Fruit fly (Drosophila melanogaster) whole organism, embryonic: ENCODE results near the gene Sfxn2.

Experiments used
- Adf1 ChIP-seq: fragments of 200-800 bp; sonication (Bioruptor generic); IDR thresholded peaks from 2 replicates; pipeline ENCODE4 v1.3.6; 2022; ENCODE audit warnings: missing biosample characterization, missing genetic modification characterization
- Blimp-1 ChIP-seq: fragments of 200-800 bp; sonication (Bioruptor generic); optimal IDR thresholded peaks from 3 replicates; lab custom pipeline; 2018; ENCODE audit warnings: missing biosample characterization, missing genetic modification characterization, mild to moderate bottlenecking, moderate library complexity, missing genetic modification reagents
- CG10462 ChIP-seq: fragments of 200-800 bp; sonication (Bioruptor generic); optimal IDR thresholded peaks from 2 replicates; lab custom pipeline; 2016; ENCODE audit warnings: missing biosample characterization, missing genetic modification characterization
- CG11247 ChIP-seq: fragments of 200-800 bp; sonication (Bioruptor generic); IDR thresholded peaks from 2 replicates; pipeline ENCODE4 v1.3.6; 2022; ENCODE audit warnings: missing biosample characterization, missing genetic modification characterization
- CG12155 ChIP-seq: fragments of 200-800 bp; sonication (Bioruptor generic); optimal IDR thresholded peaks from 3 replicates; lab custom pipeline; 2016; ENCODE audit warnings: missing biosample characterization, missing genetic modification characterization
- CG12659 ChIP-seq: fragments of 200-800 bp; sonication (Bioruptor generic); optimal IDR thresholded peaks from 3 replicates; lab custom pipeline; 2017; ENCODE audit warnings: mild to moderate bottlenecking, missing biosample characterization, missing genetic modification reagents, missing genetic modification characterization
- CG12942 ChIP-seq: fragments of 200-800 bp; sonication (Bioruptor generic); optimal IDR thresholded peaks from 3 replicates; lab custom pipeline; 2016; ENCODE audit warnings: missing biosample characterization, missing genetic modification characterization
- CG17361 ChIP-seq: fragments of 200-800 bp; sonication (Bioruptor generic); IDR thresholded peaks from 3 replicates; pipeline ENCODE4 v1.3.6; 2022; ENCODE audit warnings: missing biosample characterization, missing genetic modification characterization
- CG17612 ChIP-seq: fragments of 200-800 bp; sonication (Bioruptor generic); IDR thresholded peaks from 2 replicates; pipeline ENCODE4 v1.3.6; 2022; ENCODE audit warnings: missing biosample characterization, missing genetic modification characterization
- CG17829 ChIP-seq: fragments of 200-800 bp; optimal IDR thresholded peaks from 2 replicates; lab custom pipeline; 2019; ENCODE audit warnings: missing biosample characterization, mild to moderate bottlenecking, missing genetic modification characterization, moderate library complexity
- CG33213 ChIP-seq: fragments of 200-800 bp; sonication (Bioruptor generic); optimal IDR thresholded peaks from 3 replicates; lab custom pipeline; 2016; ENCODE audit warnings: missing biosample characterization, missing genetic modification characterization
- CG33557 ChIP-seq: fragments of 200-800 bp; sonication (Bioruptor generic); optimal IDR thresholded peaks from 2 replicates; lab custom pipeline; 2019; ENCODE audit warnings: missing biosample characterization, mild to moderate bottlenecking, missing genetic modification characterization, moderate library complexity
- CG34422 ChIP-seq: fragments of 200-800 bp; sonication (Bioruptor generic); IDR thresholded peaks from 3 replicates; pipeline ENCODE4 v1.3.6; 2022; ENCODE audit warnings: missing biosample characterization, missing genetic modification characterization
- CG6254 ChIP-seq: fragments of 200-800 bp; sonication (Bioruptor generic); optimal IDR thresholded peaks from 3 replicates; lab custom pipeline; 2017; ENCODE audit warnings: mild to moderate bottlenecking, missing biosample characterization, missing genetic modification reagents, missing genetic modification characterization
- CG6654 ChIP-seq: fragments of 200-800 bp; sonication (Bioruptor generic); optimal IDR thresholded peaks from 2 replicates; lab custom pipeline; 2017; ENCODE audit warnings: missing biosample characterization, mild to moderate bottlenecking, missing genetic modification characterization
- CG7987 ChIP-seq: fragments of 200-800 bp; sonication (Bioruptor generic); optimal IDR thresholded peaks from 2 replicates; lab custom pipeline; 2018; ENCODE audit warnings: missing biosample characterization, mild to moderate bottlenecking, missing genetic modification characterization, moderate library complexity
- CG8290 ChIP-seq, 3 experiments: fragments of 200-800 bp; sonication (Bioruptor generic); optimal IDR thresholded peaks; 2 replicates each; lab custom pipeline; 2016 to 2019; ENCODE audit warnings: missing biosample characterization in 3 of 3, missing genetic modification characterization in 3 of 3, mild to moderate bottlenecking in 2 of 3, moderate library complexity in 1 of 3
- CG9797 ChIP-seq: fragments of 200-800 bp; sonication (Bioruptor generic); optimal IDR thresholded peaks from 3 replicates; lab custom pipeline; 2018; ENCODE audit warnings: missing biosample characterization, mild to moderate bottlenecking, missing genetic modification characterization
- Camta ChIP-seq: fragments of 200-800 bp; sonication (Bioruptor generic); optimal IDR thresholded peaks from 2 replicates; lab custom pipeline; 2016; ENCODE audit warnings: missing biosample characterization, missing genetic modification characterization
- CrebB ChIP-seq: fragments of 200-800 bp; sonication (Bioruptor generic); optimal IDR thresholded peaks from 3 replicates; lab custom pipeline; 2018; ENCODE audit warnings: missing biosample characterization, mild to moderate bottlenecking, missing genetic modification characterization
- Deaf1 ChIP-seq: fragments of 200-800 bp; optimal IDR thresholded peaks from 3 replicates; lab custom pipeline; 2019; ENCODE audit warnings: missing biosample characterization, mild to moderate bottlenecking, missing genetic modification characterization, moderate library complexity
- Ets97D ChIP-seq: fragments of 200-800 bp; sonication (Bioruptor generic); optimal IDR thresholded peaks from 3 replicates; lab custom pipeline; 2016; ENCODE audit warnings: missing biosample characterization, missing genetic modification characterization
- Fer2 ChIP-seq: fragments of 200-800 bp; sonication (Bioruptor generic); optimal IDR thresholded peaks from 2 replicates; lab custom pipeline; 2018; ENCODE audit warnings: missing biosample characterization, mild to moderate bottlenecking, missing genetic modification characterization, moderate library complexity
- Gsc ChIP-seq: fragments of 200-800 bp; sonication (Bioruptor generic); IDR thresholded peaks from 2 replicates; pipeline ENCODE4 v1.3.6; 2022; ENCODE audit warnings: missing biosample characterization, missing genetic modification characterization
- Gug ChIP-seq: fragments of 200-800 bp; sonication (Bioruptor generic); IDR thresholded peaks from 4 replicates; pipeline ENCODE4 v1.3.6; 2022; ENCODE audit warnings: missing biosample characterization, missing genetic modification characterization
- H15 ChIP-seq: fragments of 200-800 bp; sonication (Bioruptor generic); IDR thresholded peaks from 3 replicates; pipeline ENCODE4 v1.3.6; 2022; ENCODE audit warnings: missing biosample characterization, missing genetic modification characterization
- HmgZ ChIP-seq: fragments of 200-800 bp; sonication (Bioruptor generic); optimal IDR thresholded peaks from 2 replicates; lab custom pipeline; 2018; ENCODE audit warnings: missing biosample characterization, mild to moderate bottlenecking, missing genetic modification characterization
- Hmr ChIP-seq: fragments of 200-800 bp; sonication (Bioruptor generic); optimal IDR thresholded peaks from 3 replicates; lab custom pipeline; 2017; ENCODE audit warnings: mild to moderate bottlenecking, missing biosample characterization, missing genetic modification reagents, missing genetic modification characterization
- Hr39 ChIP-seq: fragments of >200 bp; optimal IDR thresholded peaks from 2 replicates; lab custom pipeline; 2017
- Lhr ChIP-seq: fragments of 200-800 bp; sonication (Bioruptor generic); optimal IDR thresholded peaks from 3 replicates; lab custom pipeline; 2017; ENCODE audit warnings: mild to moderate bottlenecking, missing biosample characterization, missing genetic modification reagents, missing genetic modification characterization
- Sox100B ChIP-seq: fragments of 200-800 bp; sonication (Bioruptor generic); optimal IDR thresholded peaks from 3 replicates; lab custom pipeline; 2018; ENCODE audit warnings: missing biosample characterization, mild to moderate bottlenecking, missing genetic modification characterization
- YL-1 ChIP-seq: fragments of 200-800 bp; sonication (Bioruptor generic); optimal IDR thresholded peaks from 3 replicates; lab custom pipeline; 2017; ENCODE audit warnings: missing biosample characterization, mild to moderate bottlenecking, missing genetic modification characterization
- bowl ChIP-seq: fragments of 200-800 bp; sonication (Bioruptor generic); IDR thresholded peaks from 2 replicates; pipeline ENCODE4 v1.3.6; 2022; ENCODE audit warnings: missing biosample characterization, missing genetic modification characterization
- btn ChIP-seq: fragments of 200-800 bp; sonication (Bioruptor generic); optimal IDR thresholded peaks from 2 replicates; lab custom pipeline; 2016; ENCODE audit warnings: missing biosample characterization, missing genetic modification characterization
- chif ChIP-seq, 2 experiments: fragments of 200-800 bp; sonication (Bioruptor generic); optimal IDR thresholded peaks; 3 replicates each; lab custom pipeline; 2016; ENCODE audit warnings: missing biosample characterization in 2 of 2, missing genetic modification characterization in 2 of 2
- corto ChIP-seq: fragments of 200-800 bp; sonication (Bioruptor generic); optimal IDR thresholded peaks from 2 replicates; lab custom pipeline; 2016; ENCODE audit warnings: missing biosample characterization, mild to moderate bottlenecking, missing genetic modification characterization, moderate library complexity
- fd102C ChIP-seq: fragments of 200-800 bp; sonication (Bioruptor generic); optimal IDR thresholded peaks from 2 replicates; lab custom pipeline; 2018; ENCODE audit warnings: missing biosample characterization, mild to moderate bottlenecking, missing genetic modification characterization, moderate library complexity
- gcm ChIP-seq: fragments of 200-800 bp; sonication (Bioruptor generic); optimal IDR thresholded peaks from 2 replicates; lab custom pipeline; 2019; ENCODE audit warnings: missing biosample characterization, mild to moderate bottlenecking, missing genetic modification characterization, moderate library complexity
- hbn ChIP-seq: fragments of 200-800 bp; sonication (Bioruptor generic); IDR thresholded peaks from 2 replicates; pipeline ENCODE4 v1.3.6; 2022; ENCODE audit warnings: missing biosample characterization, missing genetic modification characterization; ENCODE audit not compliant: partially characterized antibody
- hkb ChIP-seq, 2 experiments: fragments of 200-800 bp in 1 of 2; fragments of >200 bp in 1 of 2; sonication (Bioruptor generic) in 1 of 2; IDR thresholded peaks in 1 of 2; optimal IDR thresholded peaks in 1 of 2; 2 replicates each; pipeline versions ENCODE4 v1.3.6 to Lab custom; 2017 to 2022; ENCODE audit warnings: missing biosample characterization in 1 of 2, missing genetic modification characterization in 1 of 2
- ind ChIP-seq: fragments of 200-800 bp; sonication (Bioruptor generic); optimal IDR thresholded peaks from 3 replicates; lab custom pipeline; 2016; ENCODE audit warnings: missing biosample characterization, missing genetic modification characterization
- nerfin-2 ChIP-seq: fragments of 200-800 bp; sonication (Bioruptor generic); IDR thresholded peaks from 2 replicates; pipeline ENCODE4 v1.3.6; 2022; ENCODE audit warnings: missing biosample characterization, missing genetic modification characterization; ENCODE audit not compliant: partially characterized antibody
- p53 ChIP-seq: fragments of 200-800 bp; sonication (Bioruptor generic); optimal IDR thresholded peaks from 2 replicates; lab custom pipeline; 2016; ENCODE audit warnings: missing biosample characterization, missing genetic modification characterization
- peb ChIP-seq: fragments of 200-800 bp; sonication (Bioruptor generic); IDR thresholded peaks from 2 replicates; pipeline ENCODE4 v1.3.6; 2022; ENCODE audit warnings: missing biosample characterization, missing genetic modification characterization
- psq ChIP-seq: fragments of 200-800 bp; sonication (Bioruptor generic); optimal IDR thresholded peaks from 2 replicates; lab custom pipeline; 2017; ENCODE audit warnings: missing biosample characterization, missing genetic modification characterization
- pzg ChIP-seq: fragments of 200-800 bp; sonication (Bioruptor generic); optimal IDR thresholded peaks from 3 replicates; lab custom pipeline; 2018; ENCODE audit warnings: missing biosample characterization, mild to moderate bottlenecking, missing genetic modification characterization, moderate library complexity
- repo ChIP-seq: fragments of 200-800 bp; sonication (Bioruptor generic); optimal IDR thresholded peaks from 2 replicates; lab custom pipeline; 2016; ENCODE audit warnings: missing biosample characterization, missing genetic modification characterization
- ro ChIP-seq: fragments of 200-800 bp; sonication (Bioruptor generic); IDR thresholded peaks from 2 replicates; pipeline ENCODE4 v1.3.6; 2022; ENCODE audit warnings: missing biosample characterization, missing genetic modification characterization
- scrt ChIP-seq: fragments of 200-800 bp; sonication (Bioruptor generic); optimal IDR thresholded peaks from 2 replicates; lab custom pipeline; 2018; ENCODE audit warnings: missing biosample characterization, mild to moderate bottlenecking, missing genetic modification characterization, moderate library complexity
- tin ChIP-seq: fragments of 200-800 bp; sonication (Bioruptor generic); optimal IDR thresholded peaks from 3 replicates; lab custom pipeline; 2016; ENCODE audit warnings: missing biosample characterization, missing genetic modification characterization
- usp ChIP-seq: fragments of >200 bp; optimal IDR thresholded peaks from 2 replicates; lab custom pipeline; 2017; ENCODE audit warnings: missing biosample characterization, missing genetic modification characterization

Sfxn2 gene

DNA sequence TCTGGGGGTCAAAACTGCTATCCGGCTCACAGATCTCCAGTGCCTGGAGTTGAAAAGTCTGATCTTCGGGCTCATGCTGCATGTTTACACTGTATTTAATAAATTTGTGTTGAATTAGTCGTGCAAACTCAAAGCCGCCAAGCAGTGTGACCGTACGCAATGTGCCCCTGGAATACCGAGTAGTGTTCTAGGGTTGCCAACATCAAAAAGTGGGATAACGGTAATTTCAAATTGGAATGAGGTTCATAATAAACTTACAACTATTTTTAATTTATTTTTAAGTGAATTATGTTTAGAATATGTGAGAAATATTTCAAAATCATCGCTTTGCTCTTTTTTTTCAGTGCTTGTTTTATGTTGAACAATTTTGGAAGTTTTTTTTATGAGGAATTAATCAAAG, 37.2 kb downstream of the Sfxn2 start, which contains the start of gene Gem2 (continued):
- TF ChIP-seq peb = no peak
- TF ChIP-seq CG6254 (GFP tag; lab: Kevin White, UChicago) = no peak
- no peak for TF ChIP-seq Sox100B
- no peak for TF ChIP-seq ind
- TF ChIP-seq Gug (GFP tag; lab: Robert Waterston, UW) = no peak
- no peak for TF ChIP-seq ro (GFP tag; lab: Robert Waterston, UW)
- TF ChIP-seq Hmr (GFP tag; lab: Kevin White, UChicago) = no peak
- TF ChIP-seq CG9797 (GFP tag; lab: Kevin White, UChicago) = peak; percentile 77
- TF ChIP-seq fd102C (GFP tag; lab: Kevin White, UChicago) = no peak
- TF ChIP-seq HmgZ = peak; percentile 41
- TF ChIP-seq gcm (GFP tag; lab: Kevin White, UChicago) = no peak
- TF ChIP-seq btn (GFP tag; lab: Kevin White, UChicago) = no peak
- peak; percentile 21 for TF ChIP-seq CG33213 (GFP tag; lab: Kevin White, UChicago)
- peak; percentile 56 for TF ChIP-seq Ets97D
- TF ChIP-seq Hr39 = no peak
- TF ChIP-seq CG34422 (GFP tag; lab: Robert Waterston, UW) = no peak
- no peak for TF ChIP-seq CG33557 (GFP tag; lab: Kevin White, UChicago)
- no peak for TF ChIP-seq chif (GFP tag; optimal IDR thresholded peaks at IDR 0.05; lab: Kevin White, UChicago)
- no peak for TF ChIP-seq CG6654
- no peak for TF ChIP-seq psq (GFP tag; lab: Kevin White, UChicago)
- TF ChIP-seq Blimp-1 (GFP tag; lab: Kevin White, UChicago) = no peak
- peak; percentile 55 for TF ChIP-seq Lhr (GFP tag; lab: Kevin White, UChicago)
- no peak for TF ChIP-seq corto (GFP tag; lab: Kevin White, UChicago)
- TF ChIP-seq CG11247 (GFP tag; lab: Robert Waterston, UW) = no peak
- no peak for TF ChIP-seq Camta (GFP tag; lab: Kevin White, UChicago)
- peak; percentile 72 for TF ChIP-seq pzg
- TF ChIP-seq hkb (optimal IDR thresholded peaks at IDR 0.05; lab: Kevin White, UChicago) = no peak
- TF ChIP-seq hkb (GFP tag; IDR thresholded peaks at IDR 0.05; lab: Robert Waterston, UW) = no peak
- no peak for TF ChIP-seq CG12942 (GFP tag; lab: Kevin White, UChicago)
- TF ChIP-seq CG17829 (tag; lab: Kevin White, UChicago) = no peak
- no peak for TF ChIP-seq usp (GFP tag; lab: Kevin White, UChicago)
- TF ChIP-seq CG12659 (GFP tag; lab: Kevin White, UChicago) = no peak
- no peak for TF ChIP-seq CG17361
- no peak for TF ChIP-seq scrt (GFP tag; lab: Kevin White, UChicago)
- TF ChIP-seq hbn (GFP tag; lab: Robert Waterston, UW) = no peak
- TF ChIP-seq CG10462 (GFP tag; lab: Kevin White, UChicago) = peak; percentile 30
- no peak for TF ChIP-seq Fer2 (tag; lab: Kevin White, UChicago)
- TF ChIP-seq YL-1 (GFP tag; lab: Kevin White, UChicago) = peak; percentile 35
- TF ChIP-seq CG12155 = no peak
- TF ChIP-seq bowl = no peak
- no peak for TF ChIP-seq nerfin-2 (GFP tag; lab: Robert Waterston, UW)
- TF ChIP-seq repo (GFP tag; lab: Kevin White, UChicago) = no peak
- TF ChIP-seq Gsc (GFP tag; lab: Robert Waterston, UW) = no peak
- TF ChIP-seq CG17612 (GFP tag; lab: Robert Waterston, UW) = no peak
- TF ChIP-seq CG8290 (GFP tag; optimal IDR thresholded peaks at IDR 0.05; lab: Kevin White, UChicago) = no peak
- TF ChIP-seq CG8290 (tag; optimal IDR thresholded peaks at IDR 0.05; lab: Kevin White, UChicago) = no peak
- TF ChIP-seq CG7987 (GFP tag; lab: Kevin White, UChicago) = no peak
- TF ChIP-seq Adf1 (GFP tag; lab: Robert Waterston, UW) = no peak
- no peak for TF ChIP-seq H15 (GFP tag; lab: Robert Waterston, UW)
- no peak for TF ChIP-seq p53 (GFP tag; lab: Kevin White, UChicago)
- TF ChIP-seq Deaf1 (tag; lab: Kevin White, UChicago) = no peak
- no peak for TF ChIP-seq CrebB (tag; lab: Kevin White, UChicago)
- TF ChIP-seq tin (GFP tag; lab: Kevin White, UChicago) = no peak
